Worm (Caenorhabditis elegans) whole organism, L4 larva: Measurements from ENCODE around the gene C04G6.11.

ENCODE experiments used
- ceh-44 ChIP-seq: fragments of 200-800 bp; sonication (Bioruptor generic); IDR thresholded peaks from 2 replicates; pipeline ENCODE4 v1.3.6; 2022; ENCODE audit warnings: missing genetic modification reagents, missing genetic modification characterization, missing compliant biosample characterization
- dmd-9 ChIP-seq: fragments of 200-800 bp; sonication (Bioruptor generic); IDR thresholded peaks from 2 replicates; pipeline ENCODE4 v1.3.6; 2022; ENCODE audit warnings: missing genetic modification reagents, missing genetic modification characterization, missing compliant biosample characterization
- fos-1 ChIP-seq: fragments of 150-350 bp; optimal IDR thresholded peaks from 2 replicates; lab custom pipeline; 2014; ENCODE audit warnings: missing biosample characterization, missing genetic modification characterization
- hlh-30 ChIP-seq: sonication (generic microtip); optimal IDR thresholded peaks from 2 replicates; lab custom pipeline; 2017; ENCODE audit warnings: antibody characterized with exemption, mild to moderate bottlenecking, missing genetic modification characterization, missing compliant biosample characterization; ENCODE audit not compliant: insufficient read depth
- jun-1 ChIP-seq: fragments of 150-350 bp; optimal IDR thresholded peaks from 2 replicates; lab custom pipeline; 2014; ENCODE audit warnings: missing biosample characterization, missing genetic modification reagents, missing genetic modification characterization
- lir-3 ChIP-seq: sonication (generic microtip); optimal IDR thresholded peaks from 2 replicates; lab custom pipeline; 2016; ENCODE audit warnings: mild to moderate bottlenecking, missing genetic modification characterization, missing compliant biosample characterization
- lsy-2 ChIP-seq, 2 experiments: fragments of 150-350 bp in 1 of 2; sonication (generic microtip) in 1 of 2; optimal IDR thresholded peaks; 2 replicates each; lab custom pipeline; 2014 to 2017; ENCODE audit warnings: missing biosample characterization in 2 of 2, missing genetic modification characterization in 2 of 2
- nhr-102 ChIP-seq: sonication (generic microtip); optimal IDR thresholded peaks from 2 replicates; lab custom pipeline; 2016; ENCODE audit warnings: mild to moderate bottlenecking, missing genetic modification characterization, moderate library complexity, missing compliant biosample characterization
- nhr-11 ChIP-seq: fragments of 150-350 bp; optimal IDR thresholded peaks from 2 replicates; lab custom pipeline; 2014; ENCODE audit warnings: missing biosample characterization, missing genetic modification characterization
- nhr-48 ChIP-seq: sonication (generic microtip); optimal IDR thresholded peaks from 2 replicates; lab custom pipeline; 2016; ENCODE audit warnings: mild to moderate bottlenecking, missing genetic modification characterization, missing compliant biosample characterization
- nhr-76 ChIP-seq: fragments of 150-350 bp; optimal IDR thresholded peaks from 2 replicates; lab custom pipeline; 2014; ENCODE audit warnings: missing biosample characterization, missing genetic modification characterization
- pqm-1 ChIP-seq: sonication (generic microtip); optimal IDR thresholded peaks from 2 replicates; lab custom pipeline; 2017; ENCODE audit warnings: missing biosample characterization, missing genetic modification characterization
- skn-1 ChIP-seq: fragments of 150-350 bp; optimal IDR thresholded peaks from 2 replicates; lab custom pipeline; 2014; ENCODE audit warnings: missing biosample characterization, missing genetic modification characterization
- spr-3 ChIP-seq: fragments of 200-800 bp; sonication (Bioruptor generic); optimal IDR thresholded peaks from 2 replicates; lab custom pipeline; 2018; ENCODE audit warnings: mild to moderate bottlenecking, missing genetic modification characterization, missing compliant biosample characterization

DNA sequence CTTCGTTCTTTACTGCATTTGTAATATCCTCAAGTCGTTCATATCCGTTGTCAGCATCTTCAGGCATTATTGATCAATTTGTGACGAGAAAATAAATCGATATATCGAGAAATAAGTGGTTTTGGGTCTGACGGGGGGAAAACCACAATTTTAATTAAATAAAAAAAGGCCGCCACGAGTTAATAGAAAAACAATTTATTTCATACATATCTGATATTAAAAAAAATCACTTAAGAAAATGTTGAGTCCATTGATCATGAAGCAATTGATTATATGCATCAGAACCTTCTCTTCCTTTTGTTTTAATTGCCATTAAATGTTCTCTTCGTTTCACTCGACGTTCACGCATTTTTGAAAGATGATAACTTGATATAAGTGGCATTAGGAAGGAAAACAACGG, 44.7 kb upstream of the C04G6.11 start, which contains the start of gene F58A6.5:
- TF ChIP-seq hlh-30 (tag; lab: Kevin White, UChicago) (no peak), skn-1 (tag; lab: Kevin White, UChicago) (no peak), jun-1 (no peak), pqm-1 (no peak), fos-1 (tag; lab: Kevin White, UChicago) (no peak), ceh-44 (GFP tag; lab: Robert Waterston, UW) (no peak), lir-3 (tag; lab: Kevin White, UChicago) (no peak), dmd-9 (GFP tag; lab: Robert Waterston, UW) (no peak), nhr-48 (no peak), nhr-102 (tag; lab: Kevin White, UChicago) (no peak), nhr-76 (tag; lab: Kevin White, UChicago) (no peak), spr-3 (no peak), lsy-2 (tag; optimal IDR thresholded peaks at IDR 0.05; lab: Kevin White, UChicago) (no peak), nhr-11 (tag; lab: Kevin White, UChicago) (no peak)
